Worm (Caenorhabditis elegans) whole organism, L3 larva: ENCODE data around the gene urb-1.

ENCODE experiments used
- R02D3.7 ChIP-seq: fragments of 150-350 bp; optimal IDR thresholded peaks from 2 replicates; lab custom pipeline; 2014; ENCODE audit warnings: missing biosample characterization, missing genetic modification characterization
- ama-1 ChIP-seq: fragments of 150-350 bp; optimal IDR thresholded peaks from 2 replicates; lab custom pipeline; 2018
- ceh-16 ChIP-seq: sonication (generic microtip); optimal IDR thresholded peaks from 2 replicates; lab custom pipeline; 2017; ENCODE audit warnings: missing biosample characterization, missing genetic modification characterization
- ceh-28 ChIP-seq: fragments of 150-350 bp; optimal IDR thresholded peaks from 2 replicates; lab custom pipeline; 2014; ENCODE audit warnings: missing biosample characterization, missing genetic modification reagents, missing genetic modification characterization
- ceh-9 ChIP-seq: sonication (generic microtip); optimal IDR thresholded peaks from 2 replicates; lab custom pipeline; 2018; ENCODE audit warnings: missing biosample characterization, missing genetic modification characterization
- egl-27 ChIP-seq: sonication (generic microtip); optimal IDR thresholded peaks from 4 replicates; lab custom pipeline; 2017; ENCODE audit warnings: missing biosample characterization, missing genetic modification reagents, missing genetic modification characterization
- egl-5 ChIP-seq: fragments of 150-350 bp; optimal IDR thresholded peaks from 2 replicates; lab custom pipeline; 2017; ENCODE audit warnings: missing biosample characterization, missing genetic modification reagents, missing genetic modification characterization, inconsistent platforms
- elt-1 ChIP-seq: fragments of 150-350 bp; optimal IDR thresholded peaks from 2 replicates; lab custom pipeline; 2014; ENCODE audit warnings: missing biosample characterization, missing genetic modification characterization
- elt-2 ChIP-seq: sonication (generic microtip); optimal IDR thresholded peaks from 2 replicates; lab custom pipeline; 2016; ENCODE audit warnings: missing genetic modification reagents, mild to moderate bottlenecking, missing genetic modification characterization, missing compliant biosample characterization
- elt-3 ChIP-seq, 3 experiments: fragments of 150-350 bp in 1 of 3; sonication (generic microtip) in 2 of 3; optimal IDR thresholded peaks; 2 replicates in 2 of 3; 4 replicates in 1 of 3; lab custom pipeline; 2014 to 2017; ENCODE audit warnings: missing biosample characterization in 3 of 3, missing genetic modification characterization in 3 of 3
- eor-1 ChIP-seq, 2 experiments: fragments of 150-350 bp; optimal IDR thresholded peaks; 2 replicates each; lab custom pipeline; 2014 to 2018; ENCODE audit warnings: missing biosample characterization in 2 of 2, missing genetic modification characterization in 2 of 2
- fkh-2 ChIP-seq: fragments of 150-350 bp; optimal IDR thresholded peaks from 2 replicates; lab custom pipeline; 2014; ENCODE audit warnings: missing biosample characterization, missing genetic modification reagents, missing genetic modification characterization
- hmg-11 ChIP-seq: sonication (generic microtip); optimal IDR thresholded peaks from 2 replicates; lab custom pipeline; 2016; ENCODE audit warnings: missing genetic modification characterization, missing compliant biosample characterization
- lin-15B ChIP-seq: fragments of 150-350 bp; optimal IDR thresholded peaks from 2 replicates; lab custom pipeline; 2014; ENCODE audit warnings: missing biosample characterization, missing genetic modification characterization
- lin-39 ChIP-seq: fragments of 150-350 bp; optimal IDR thresholded peaks from 2 replicates; lab custom pipeline; 2018; ENCODE audit warnings: missing biosample characterization, missing genetic modification reagents, missing genetic modification characterization
- lsy-12 ChIP-seq: sonication (generic microtip); optimal IDR thresholded peaks from 2 replicates; lab custom pipeline; 2016; ENCODE audit warnings: mild to moderate bottlenecking, missing genetic modification characterization, missing compliant biosample characterization
- mdl-1 ChIP-seq: fragments of 150-350 bp; optimal IDR thresholded peaks from 2 replicates; lab custom pipeline; 2014; ENCODE audit warnings: missing biosample characterization, missing genetic modification characterization
- nhr-11 ChIP-seq: fragments of 150-350 bp; optimal IDR thresholded peaks from 2 replicates; lab custom pipeline; 2014; ENCODE audit warnings: missing biosample characterization, missing genetic modification characterization
- nhr-12 ChIP-seq: fragments of 150-350 bp; optimal IDR thresholded peaks from 2 replicates; lab custom pipeline; 2014; ENCODE audit warnings: missing biosample characterization, missing genetic modification characterization
- nhr-23 ChIP-seq: fragments of 150-350 bp; optimal IDR thresholded peaks from 2 replicates; lab custom pipeline; 2014; ENCODE audit warnings: missing biosample characterization, missing genetic modification reagents, missing genetic modification characterization
- nhr-237 ChIP-seq: fragments of 150-350 bp; optimal IDR thresholded peaks from 2 replicates; lab custom pipeline; 2014; ENCODE audit warnings: missing biosample characterization, missing genetic modification characterization
- nhr-25 ChIP-seq: sonication (generic microtip); optimal IDR thresholded peaks from 2 replicates; lab custom pipeline; 2017; ENCODE audit warnings: missing biosample characterization, missing genetic modification characterization
- nhr-28 ChIP-seq: fragments of 150-350 bp; optimal IDR thresholded peaks from 2 replicates; lab custom pipeline; 2014; ENCODE audit warnings: missing biosample characterization, missing genetic modification characterization
- nhr-43 ChIP-seq: sonication (generic microtip); optimal IDR thresholded peaks from 2 replicates; lab custom pipeline; 2016; ENCODE audit warnings: mild to moderate bottlenecking, missing genetic modification characterization, missing compliant biosample characterization; ENCODE audit not compliant: poor library complexity, severe bottlenecking
- nhr-67 ChIP-seq: fragments of 150-350 bp; optimal IDR thresholded peaks from 2 replicates; lab custom pipeline; 2014; ENCODE audit warnings: missing biosample characterization, missing genetic modification characterization
- nhr-76 ChIP-seq: fragments of 150-350 bp; sonication (generic microtip); optimal IDR thresholded peaks from 5 replicates; lab custom pipeline; 2014; ENCODE audit warnings: missing biosample characterization, missing genetic modification characterization
- nhr-77 ChIP-seq: fragments of 150-350 bp; optimal IDR thresholded peaks from 2 replicates; lab custom pipeline; 2014; ENCODE audit warnings: missing biosample characterization, missing genetic modification characterization
- pha-4 ChIP-seq: fragments of 150-350 bp; optimal IDR thresholded peaks from 2 replicates; lab custom pipeline; 2014; ENCODE audit warnings: missing biosample characterization, missing genetic modification reagents, missing genetic modification characterization
- pqm-1 ChIP-seq: fragments of 150-350 bp; optimal IDR thresholded peaks from 2 replicates; lab custom pipeline; 2017; ENCODE audit warnings: missing biosample characterization, missing genetic modification characterization, inconsistent platforms
- sea-2 ChIP-seq: fragments of 150-350 bp; sonication (generic microtip); optimal IDR thresholded peaks from 4 replicates; lab custom pipeline; 2014; ENCODE audit warnings: missing biosample characterization, missing genetic modification reagents, missing genetic modification characterization
- snpc-4 ChIP-seq: fragments of 150-350 bp; optimal IDR thresholded peaks from 2 replicates; lab custom pipeline; 2014; ENCODE audit warnings: missing biosample characterization, missing genetic modification characterization
- unc-62 ChIP-seq: fragments of 150-350 bp; sonication (generic microtip); optimal IDR thresholded peaks from 4 replicates; lab custom pipeline; 2014; ENCODE audit warnings: missing biosample characterization, missing genetic modification reagents, missing genetic modification characterization
- zag-1 ChIP-seq: fragments of 150-350 bp; optimal IDR thresholded peaks from 2 replicates; lab custom pipeline; 2014; ENCODE audit warnings: missing biosample characterization, missing genetic modification characterization
- ztf-11 ChIP-seq: fragments of 150-350 bp; optimal IDR thresholded peaks from 2 replicates; lab custom pipeline; 2014; ENCODE audit warnings: missing biosample characterization, missing genetic modification characterization
- ztf-4 ChIP-seq: fragments of 150-350 bp; optimal IDR thresholded peaks from 2 replicates; lab custom pipeline; 2014; ENCODE audit warnings: missing biosample characterization, missing genetic modification characterization

The urb-1 gene

DNA sequence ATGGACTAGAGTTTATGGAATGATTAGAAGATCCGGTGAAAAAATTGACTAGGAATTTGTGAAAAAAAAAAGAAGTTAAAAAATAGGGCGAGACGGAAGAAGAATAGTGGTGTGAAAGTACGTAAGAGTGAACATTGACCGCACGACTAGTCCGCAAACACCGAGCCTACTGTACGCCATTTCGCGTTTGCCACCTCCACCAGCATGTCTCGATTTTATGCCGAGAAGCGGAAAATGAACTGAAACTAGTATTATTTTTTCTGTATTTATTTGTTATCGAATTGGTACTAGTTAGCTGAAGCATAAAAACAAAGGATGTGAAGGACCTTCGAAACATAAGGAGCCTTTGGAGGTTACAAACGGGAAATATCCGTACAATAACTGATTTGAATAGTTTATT, 3.5 kb upstream of the urb-1 start (continued):
- peak; percentile 51 for TF ChIP-seq lin-39
- no peak for TF ChIP-seq nhr-11 (tag; lab: Kevin White, UChicago)
- no peak for TF ChIP-seq sea-2
- TF ChIP-seq unc-62 (GFP tag; lab: Kevin White, UChicago), result no peak
- no peak for TF ChIP-seq ztf-11 (tag; lab: Kevin White, UChicago)
- TF ChIP-seq pha-4 (tag; lab: Kevin White, UChicago), result peak; percentile 30
- TF ChIP-seq ceh-9 (tag; lab: Kevin White, UChicago), result no peak

DNA sequence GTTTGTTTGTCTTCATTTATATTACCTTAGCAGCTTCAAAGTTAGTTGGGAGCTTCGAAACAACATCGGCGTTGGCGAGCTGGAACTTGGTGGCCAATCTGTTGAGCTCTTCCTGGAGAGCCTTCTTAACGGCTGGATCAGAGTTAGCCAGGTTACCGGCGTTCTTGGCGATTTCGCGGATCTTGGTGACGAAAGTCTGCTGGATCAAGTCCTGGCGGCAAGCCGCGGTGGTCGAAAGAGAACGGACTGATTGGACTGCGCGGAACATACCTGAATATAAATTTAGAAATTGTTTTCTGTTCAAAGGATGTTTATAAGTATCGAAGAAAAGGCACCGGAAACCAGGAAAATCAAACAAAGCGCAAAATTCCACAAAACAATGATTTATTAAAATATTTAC, 2.9 kb upstream of the urb-1 start, which contains the start of gene atp-4:
atp-4 (minus strand) TSS at position 270 of the 400 bp plus-strand sequence.
- TF ChIP-seq ceh-16 (no peak), ama-1 (lab: Kevin White, UChicago) (peak; percentile 53)

DNA sequence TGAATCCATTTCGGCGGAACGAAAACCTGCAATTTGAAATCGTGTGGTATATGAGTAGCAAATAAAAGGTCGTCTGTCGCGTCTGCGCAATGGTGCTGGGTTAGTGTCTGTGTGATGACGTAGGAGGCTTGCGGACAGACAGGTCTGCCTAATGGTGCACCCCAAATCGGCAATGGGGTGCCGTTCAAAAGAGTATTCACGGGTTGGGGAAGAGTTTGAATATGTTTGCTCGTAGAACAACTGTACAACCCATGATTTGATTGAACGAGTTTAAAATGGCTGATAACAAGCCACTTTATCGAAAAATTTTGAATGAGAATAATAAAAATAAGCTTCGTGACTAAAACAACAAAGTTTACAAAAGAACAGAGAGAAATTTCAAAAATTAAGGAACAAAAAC, 2.0 kb upstream of the urb-1 start, which contains the start of gene T05H4.11:
T05H4.11 (minus strand) TSS at position 335 of the 400 bp plus-strand sequence.
- TF ChIP-seq nhr-77, result no peak
- no peak for TF ChIP-seq nhr-28
- TF ChIP-seq ceh-28 (tag; lab: Kevin White, UChicago), result no peak
- peak; percentile 31 for TF ChIP-seq lsy-12 (tag; lab: Kevin White, UChicago)
- TF ChIP-seq lin-15B (tag; lab: Kevin White, UChicago), result no peak
- no peak for TF ChIP-seq elt-1 (tag; lab: Kevin White, UChicago)
- TF ChIP-seq elt-3 (tag; optimal IDR thresholded peaks at IDR 0.05; lab: Kevin White, UChicago), result peak in 1 of 3 experiments; percentile 9
- no peak for TF ChIP-seq egl-27 (tag; lab: Kevin White, UChicago)
- no peak for TF ChIP-seq lin-39
- TF ChIP-seq hmg-11 (tag; lab: Kevin White, UChicago), result no peak
- TF ChIP-seq mdl-1, result no peak
- peak; percentile 27 for TF ChIP-seq nhr-25 (tag; lab: Kevin White, UChicago)
- no peak for TF ChIP-seq unc-62 (GFP tag; lab: Kevin White, UChicago)
- no peak for TF ChIP-seq ztf-11 (tag; lab: Kevin White, UChicago)
- peak; percentile 27 for TF ChIP-seq elt-2 (tag; lab: Kevin White, UChicago)
- peak; percentile 11 for TF ChIP-seq pqm-1
- TF ChIP-seq egl-5 (tag; lab: Kevin White, UChicago), result no peak
- TF ChIP-seq fkh-2, result no peak
- no peak for TF ChIP-seq ztf-4 (tag; lab: Kevin White, UChicago)
- TF ChIP-seq eor-1 (tag; optimal IDR thresholded peaks at IDR 0.05; lab: Kevin White, UChicago), result no peak
- no peak for TF ChIP-seq nhr-12 (tag; lab: Kevin White, UChicago)
- peak; percentile 7 for TF ChIP-seq pha-4 (tag; lab: Kevin White, UChicago)
- TF ChIP-seq nhr-67 (tag; lab: Kevin White, UChicago), result no peak
- peak; percentile 35 for TF ChIP-seq nhr-23

DNA sequence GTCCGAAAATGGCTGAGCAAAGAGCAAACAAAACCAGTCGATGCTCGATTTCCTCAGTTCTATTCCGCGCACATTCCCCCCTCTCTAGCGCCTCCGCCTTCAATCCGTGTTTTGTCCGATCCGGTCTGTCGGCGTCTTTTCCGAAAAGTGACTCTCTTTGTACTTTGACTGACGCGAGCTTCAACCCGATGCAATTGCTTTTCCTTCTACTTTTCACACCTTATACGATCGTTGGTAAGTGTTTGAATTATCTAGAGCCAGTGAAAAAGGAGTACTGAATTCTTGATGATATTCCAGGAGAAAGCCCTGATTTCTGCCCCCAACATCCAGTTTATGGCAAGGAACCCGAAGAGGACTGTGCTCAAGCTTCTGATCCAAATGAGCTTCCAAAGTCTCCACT, 9.0 kb downstream of the urb-1 start, which contains the start of gene cht-6:
cht-6 (plus strand) TSS at position 9 of the 400 bp plus-strand sequence.
- no peak for TF ChIP-seq elt-1 (tag; lab: Kevin White, UChicago)
- no peak for TF ChIP-seq ztf-11 (tag; lab: Kevin White, UChicago)
- no peak for TF ChIP-seq nhr-76 (tag; lab: Kevin White, UChicago)
- TF ChIP-seq nhr-237 (tag; lab: Kevin White, UChicago), result no peak
- no peak for TF ChIP-seq nhr-28
- TF ChIP-seq egl-5 (tag; lab: Kevin White, UChicago), result no peak
- TF ChIP-seq zag-1 (tag; lab: Kevin White, UChicago), result no peak
- TF ChIP-seq nhr-67 (tag; lab: Kevin White, UChicago), result no peak
- no peak for TF ChIP-seq R02D3.7
- no peak for TF ChIP-seq fkh-2
- no peak for TF ChIP-seq nhr-43 (tag; lab: Kevin White, UChicago)
- TF ChIP-seq snpc-4 (tag; lab: Kevin White, UChicago), result no peak
- no peak for TF ChIP-seq nhr-77

DNA sequence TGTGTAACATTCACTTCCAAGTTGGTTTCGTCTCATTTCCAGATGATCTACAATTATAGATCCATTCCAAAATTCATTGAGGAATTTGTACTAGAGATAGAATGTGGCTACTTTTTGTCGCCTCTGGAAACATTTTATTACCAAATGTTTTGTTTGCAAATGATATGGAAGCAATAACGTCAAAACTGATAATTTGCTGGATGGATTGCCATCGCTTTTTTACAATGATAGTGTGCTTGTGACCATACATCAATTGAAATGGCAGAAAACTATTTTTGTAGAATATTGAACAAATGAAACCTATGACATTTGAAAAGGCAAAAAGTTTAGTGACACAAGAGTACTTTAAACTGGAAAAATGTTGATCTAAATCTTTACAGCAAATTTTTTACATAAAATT, 9.5 kb downstream of the urb-1 start:
- TF ChIP-seq pqm-1 (peak; percentile 37), nhr-76 (tag; lab: Kevin White, UChicago) (no peak), elt-2 (tag; lab: Kevin White, UChicago) (peak; percentile 74)
